Worm (Caenorhabditis elegans): ENCODE measurements around the gene oac-55.

The oac-55 gene

DNA sequence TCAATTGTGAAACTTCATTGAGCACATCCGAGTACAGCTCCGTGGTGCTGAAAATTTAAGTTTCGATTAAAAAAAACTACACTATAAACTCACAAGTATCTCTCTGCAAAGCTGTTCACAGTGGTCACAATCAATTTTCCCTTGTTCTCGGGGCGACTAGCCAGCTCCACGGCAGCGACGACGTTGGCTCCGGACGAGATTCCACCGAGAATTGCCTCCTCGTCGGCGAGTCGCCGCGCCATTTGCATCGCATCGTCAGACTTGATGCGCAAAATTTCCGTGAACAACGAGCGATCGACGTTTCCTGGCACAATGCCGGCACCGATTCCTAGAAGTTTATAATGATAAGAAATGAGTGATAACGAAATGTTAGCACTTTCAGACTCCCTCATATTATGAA lies 13.7 kb downstream of the oac-55 start (continued):
- TF ChIP-seq mxl-2 (GFP tag; conservative IDR thresholded peaks at IDR 0.05) (no peak), aly-2 (tag; optimal IDR thresholded peaks at IDR 0.05) (no peak), mes-2 (tag; optimal IDR thresholded peaks at IDR 0.05; ENCODE audit: poor library complexity, severe bottlenecking) (no peak), jun-1 (tag; optimal IDR thresholded peaks at IDR 0.05) (no peak), nhr-11 (tag; optimal IDR thresholded peaks at IDR 0.05) (no peak), D1046.2 (GFP tag; IDR thresholded peaks at IDR 0.05) (no peak), unc-130 (GFP tag; optimal IDR thresholded peaks at IDR 0.05) (no peak), ces-1 (GFP tag; optimal IDR thresholded peaks at IDR 0.05) (no peak), lin-13 (GFP tag; optimal IDR thresholded peaks at IDR 0.05) (no peak), lin-38 (GFP tag; IDR thresholded peaks at IDR 0.05) (no peak), Y75B8A.6 (GFP tag; IDR thresholded peaks at IDR 0.05) (no peak), nhr-77 (tag; optimal IDR thresholded peaks at IDR 0.05) (no peak), dve-1 (tag; optimal IDR thresholded peaks at IDR 0.05; ENCODE audit: insufficient read depth) (no peak), hlh-30 (tag; optimal IDR thresholded peaks at IDR 0.05; ENCODE audit: insufficient read depth) (no peak), aha-1 (tag) (peak; percentile 34), mxl-3 (GFP tag; optimal IDR thresholded peaks at IDR 0.05) (no peak), zip-11 (GFP tag; IDR thresholded peaks at IDR 0.05) (no peak), ctbp-1 (GFP tag; IDR thresholded peaks at IDR 0.05) (no peak), unc-62 (GFP tag; optimal IDR thresholded peaks at IDR 0.05 in 1 of 2) (no peak), unc-62 (tag; optimal IDR thresholded peaks at IDR 0.05) (no peak), Y48G9A.11 (GFP tag; IDR thresholded peaks at IDR 0.05) (0 out of 2 replicates have a peak, but pooled peaks have one; percentile 5), tra-1 (GFP tag; IDR thresholded peaks at IDR 0.05) (no peak), arid-1 (GFP tag; conservative IDR thresholded peaks at IDR 0.05) (no peak), nhr-10 (tag; optimal IDR thresholded peaks at IDR 0.05) (no peak), lim-7 (GFP tag; IDR thresholded peaks at IDR 0.05) (no peak), F49E8.2 (tag; optimal IDR thresholded peaks at IDR 0.05; ENCODE audit: borderline replicate concordance) (no peak), zfp-2 (tag; optimal IDR thresholded peaks at IDR 0.05) (no peak), spr-3 (GFP tag; optimal IDR thresholded peaks at IDR 0.05) (no peak), pha-4 (GFP tag; IDR thresholded peaks at IDR 0.05) (no peak), pha-4 (tag; optimal IDR thresholded peaks at IDR 0.05) (no peak), nhr-6 (tag; optimal IDR thresholded peaks at IDR 0.05) (no peak), spr-1 (tag; optimal IDR thresholded peaks at IDR 0.05) (no peak), egl-43 (GFP tag; IDR thresholded peaks at IDR 0.05) (no peak), ceh-28 (tag; optimal IDR thresholded peaks at IDR 0.05) (no peak), zag-1 (tag; optimal IDR thresholded peaks at IDR 0.05) (no peak), ceh-62 (tag; optimal IDR thresholded peaks at IDR 0.05) (no peak), sdz-12 (GFP tag; optimal IDR thresholded peaks at IDR 0.05) (no peak), rbr-2 (tag; optimal IDR thresholded peaks at IDR 0.05) (no peak), nhr-111 (GFP tag; optimal IDR thresholded peaks at IDR 0.05) (no peak)

DNA sequence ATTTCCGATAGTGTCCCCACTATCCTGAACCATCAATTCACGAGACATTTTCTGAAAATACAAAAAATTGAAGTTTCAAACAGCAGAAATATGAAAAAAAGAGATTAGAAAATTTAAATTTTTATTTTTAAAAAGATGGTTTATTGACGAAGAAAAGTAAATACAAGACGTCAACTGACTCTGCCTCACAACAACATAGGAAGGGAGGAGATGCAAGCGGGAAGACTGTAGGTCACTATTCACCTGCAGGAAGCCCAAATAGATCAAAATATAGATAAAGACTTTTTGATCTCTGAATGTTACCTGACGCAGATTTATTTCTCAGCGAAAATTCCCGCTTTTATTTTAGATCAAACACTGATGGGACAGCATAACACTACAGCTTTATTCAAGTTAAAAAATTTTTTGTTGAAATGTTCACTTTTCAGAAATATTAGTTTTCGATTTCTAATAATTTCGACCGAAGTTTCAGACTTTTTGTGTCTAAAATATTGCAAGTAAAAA lies 15.2 kb downstream of the oac-55 start, which contains the start of gene cysl-3:
Gene cysl-3 (minus strand): TSS at position 51 of the 504 bp plus-strand sequence.
- TF ChIP-seq cey-2 (tag; optimal IDR thresholded peaks at IDR 0.05; ENCODE audit: borderline replicate concordance, insufficient read depth) = no peak
- no peak for TF ChIP-seq daf-16 (GFP tag; optimal IDR thresholded peaks at IDR 0.05)
- TF ChIP-seq daf-16 (tag; optimal IDR thresholded peaks at IDR 0.05) = peak; percentile 29
- no peak for TF ChIP-seq ceh-32 (tag; optimal IDR thresholded peaks at IDR 0.05; ENCODE audit: poor library complexity)
